Worm (Caenorhabditis elegans) whole organism, L4 larva: ENCODE measurements around the gene str-14.

ENCODE experiments used
- T26A8.4 ChIP-seq: fragments of 200-800 bp; sonication (Bioruptor generic); IDR thresholded peaks from 2 replicates; pipeline ENCODE4 v1.3.6; 2022; ENCODE audit warnings: missing genetic modification characterization, missing compliant biosample characterization
- nhr-28 ChIP-seq: fragments of 150-350 bp; optimal IDR thresholded peaks from 2 replicates; lab custom pipeline; 2014; ENCODE audit warnings: missing biosample characterization, missing genetic modification characterization
- zfp-2 ChIP-seq: sonication (generic microtip); optimal IDR thresholded peaks from 2 replicates; lab custom pipeline; 2016; ENCODE audit warnings: mild to moderate bottlenecking, missing genetic modification characterization, missing compliant biosample characterization

- TF ChIP-seq zfp-2 (tag; lab: Kevin White, UChicago) (no peak), T26A8.4 (GFP tag; lab: Robert Waterston, UW) (no peak), nhr-28 (tag; lab: Kevin White, UChicago) (no peak)
Measured at ce11 chrV:16437546-16437945, 17.4 kb downstream of the str-14 start, which contains the start of gene F26D2.15.
